Worm (Caenorhabditis elegans) whole organism, L4 larva: ENCODE data around the gene T28H10.1.
A peak's percentile ranks its signal among the peaks of the same experiment; 100 is the strongest.

ENCODE experiments used
- F26F4.8 ChIP-seq: fragments of 200-800 bp; sonication (Bioruptor generic); conservative IDR thresholded peaks from 2 replicates; pipeline ENCODE4 v1.3.6; 2022; ENCODE audit warnings: missing genetic modification characterization, missing compliant biosample characterization
- F44E2.7 ChIP-seq: fragments of 200-800 bp; sonication (Bioruptor generic); IDR thresholded peaks from 2 replicates; pipeline ENCODE4 v2.1.2; 2022; ENCODE audit warnings: missing genetic modification characterization, missing compliant biosample characterization
- R02D3.7 ChIP-seq: fragments of 150-350 bp; sonication (generic microtip); optimal IDR thresholded peaks from 3 replicates; lab custom pipeline; 2014; ENCODE audit warnings: missing biosample characterization, missing genetic modification characterization
- T20F7.1 ChIP-seq: fragments of 200-800 bp; sonication (Bioruptor generic); optimal IDR thresholded peaks from 2 replicates; lab custom pipeline; 2018; ENCODE audit warnings: mild to moderate bottlenecking, missing genetic modification characterization, missing compliant biosample characterization
- Y105C5A.15 ChIP-seq: fragments of 200-800 bp; sonication (Bioruptor generic); IDR thresholded peaks from 2 replicates; pipeline ENCODE4 v1.3.6; 2022; ENCODE audit warnings: missing genetic modification characterization, missing compliant biosample characterization
- aly-2 ChIP-seq: sonication (generic microtip); optimal IDR thresholded peaks from 2 replicates; lab custom pipeline; 2018; ENCODE audit warnings: missing biosample characterization, missing genetic modification characterization
- ama-1 ChIP-seq: fragments of 150-350 bp; optimal IDR thresholded peaks from 2 replicates; lab custom pipeline; 2014; ENCODE audit warnings: inconsistent platforms, mixed read lengths
- ceh-32 ChIP-seq: sonication (generic microtip); optimal IDR thresholded peaks from 2 replicates; lab custom pipeline; 2016; ENCODE audit warnings: mild to moderate bottlenecking, missing genetic modification characterization, missing compliant biosample characterization; ENCODE audit not compliant: poor library complexity
- ceh-62 ChIP-seq: sonication (generic microtip); optimal IDR thresholded peaks from 2 replicates; lab custom pipeline; 2017; ENCODE audit warnings: missing biosample characterization, missing genetic modification characterization
- ctbp-1 ChIP-seq: fragments of 200-800 bp; sonication (Bioruptor generic); IDR thresholded peaks from 2 replicates; pipeline ENCODE4 v1.3.6; 2022; ENCODE audit warnings: missing genetic modification reagents, missing genetic modification characterization, missing compliant biosample characterization
- daf-12 ChIP-seq: fragments of 150-350 bp; optimal IDR thresholded peaks from 2 replicates; lab custom pipeline; 2014; ENCODE audit warnings: missing biosample characterization, missing genetic modification reagents, missing genetic modification characterization
- daf-16 ChIP-seq, 3 experiments: sonication (generic microtip); optimal IDR thresholded peaks; 2 replicates each; lab custom pipeline; 2016 to 2017; ENCODE audit warnings: missing genetic modification characterization in 3 of 3, missing genetic modification reagents in 3 of 3, mild to moderate bottlenecking in 2 of 3, missing compliant biosample characterization in 2 of 3, missing biosample characterization in 1 of 3, moderate library complexity in 1 of 3
- daf-8 ChIP-seq: fragments of 200-800 bp; sonication (Bioruptor generic); IDR thresholded peaks from 2 replicates; pipeline ENCODE4 v1.3.6; 2022; ENCODE audit warnings: missing genetic modification characterization, missing compliant biosample characterization
- dmd-8 ChIP-seq: fragments of 200-800 bp; sonication (Bioruptor generic); IDR thresholded peaks from 2 replicates; pipeline ENCODE4 v1.3.6; 2022; ENCODE audit warnings: missing genetic modification characterization, missing compliant biosample characterization
- dpl-1 ChIP-seq: fragments of 150-350 bp; optimal IDR thresholded peaks from 2 replicates; lab custom pipeline; 2014; ENCODE audit warnings: missing biosample characterization, missing genetic modification reagents, missing genetic modification characterization
- duxl-1 ChIP-seq: sonication (generic microtip); optimal IDR thresholded peaks from 2 replicates; lab custom pipeline; 2016; ENCODE audit warnings: mild to moderate bottlenecking, missing genetic modification characterization, moderate library complexity, missing compliant biosample characterization; ENCODE audit not compliant: poor library complexity
- egl-27 ChIP-seq: sonication (generic microtip); optimal IDR thresholded peaks from 3 replicates; lab custom pipeline; 2017; ENCODE audit warnings: missing biosample characterization, missing genetic modification reagents, missing genetic modification characterization
- fkh-10 ChIP-seq: fragments of 150-350 bp; optimal IDR thresholded peaks from 2 replicates; lab custom pipeline; 2014; ENCODE audit warnings: missing biosample characterization, missing genetic modification reagents, missing genetic modification characterization
- hlh-30 ChIP-seq: sonication (generic microtip); optimal IDR thresholded peaks from 2 replicates; lab custom pipeline; 2017; ENCODE audit warnings: antibody characterized with exemption, mild to moderate bottlenecking, missing genetic modification characterization, missing compliant biosample characterization; ENCODE audit not compliant: insufficient read depth
- lin-15B ChIP-seq: fragments of 150-350 bp; sonication (generic microtip); optimal IDR thresholded peaks from 3 replicates; lab custom pipeline; 2014; ENCODE audit warnings: missing biosample characterization, missing genetic modification characterization
- lin-39 ChIP-seq: fragments of 150-350 bp; optimal IDR thresholded peaks from 2 replicates; lab custom pipeline; 2014; ENCODE audit warnings: missing biosample characterization, missing genetic modification reagents, missing genetic modification characterization
- lir-3 ChIP-seq: sonication (generic microtip); optimal IDR thresholded peaks from 2 replicates; lab custom pipeline; 2016; ENCODE audit warnings: mild to moderate bottlenecking, missing genetic modification characterization, missing compliant biosample characterization
- lsy-2 ChIP-seq, 2 experiments: fragments of 150-350 bp in 1 of 2; sonication (generic microtip) in 1 of 2; optimal IDR thresholded peaks; 2 replicates each; lab custom pipeline; 2014 to 2017; ENCODE audit warnings: missing biosample characterization in 2 of 2, missing genetic modification characterization in 2 of 2
- madf-5 ChIP-seq, 2 experiments: fragments of 200-800 bp; sonication (Bioruptor generic); IDR thresholded peaks; 2 replicates each; pipeline ENCODE4 v1.3.6; 2022; ENCODE audit warnings: missing compliant biosample characterization in 2 of 2, missing genetic modification characterization in 2 of 2
- madf-9 ChIP-seq: fragments of 200-800 bp; sonication (Bioruptor generic); conservative IDR thresholded peaks from 2 replicates; pipeline ENCODE4 v1.3.6; 2022; ENCODE audit warnings: missing genetic modification reagents, missing genetic modification characterization, missing compliant biosample characterization
- mdl-1 ChIP-seq, 2 experiments: fragments of 150-350 bp in 1 of 2; sonication (generic microtip) in 1 of 2; optimal IDR thresholded peaks; 2 replicates each; lab custom pipeline; 2014 to 2017; ENCODE audit warnings: missing biosample characterization in 2 of 2, missing genetic modification characterization in 2 of 2
- mdt-29 ChIP-seq: fragments of 200-800 bp; sonication (Bioruptor generic); IDR thresholded peaks from 2 replicates; pipeline ENCODE4 v1.3.6; 2022; ENCODE audit warnings: missing genetic modification reagents, missing genetic modification characterization, missing compliant biosample characterization
- mep-1 ChIP-seq: fragments of 150-350 bp; sonication (generic microtip); optimal IDR thresholded peaks from 3 replicates; lab custom pipeline; 2014; ENCODE audit warnings: missing biosample characterization, missing genetic modification characterization
- mes-2 ChIP-seq: sonication (generic microtip); optimal IDR thresholded peaks from 2 replicates; lab custom pipeline; 2016; ENCODE audit warnings: missing genotype, mild to moderate bottlenecking, missing genetic modification characterization, missing compliant biosample characterization; ENCODE audit not compliant: poor library complexity, severe bottlenecking
- nhr-10 ChIP-seq: fragments of 150-350 bp; optimal IDR thresholded peaks from 2 replicates; lab custom pipeline; 2014; ENCODE audit warnings: missing biosample characterization, missing genetic modification characterization
- nhr-11 ChIP-seq: fragments of 150-350 bp; optimal IDR thresholded peaks from 2 replicates; lab custom pipeline; 2014; ENCODE audit warnings: missing biosample characterization, missing genetic modification characterization
- nhr-111 ChIP-seq: fragments of 200-800 bp; sonication (Bioruptor generic); optimal IDR thresholded peaks from 2 replicates; lab custom pipeline; 2018; ENCODE audit warnings: mild to moderate bottlenecking, missing genetic modification characterization, missing compliant biosample characterization
- nhr-28 ChIP-seq: fragments of 150-350 bp; optimal IDR thresholded peaks from 2 replicates; lab custom pipeline; 2014; ENCODE audit warnings: missing biosample characterization, missing genetic modification characterization
- nhr-42 ChIP-seq: fragments of 200-800 bp; sonication (Bioruptor generic); IDR thresholded peaks from 2 replicates; pipeline ENCODE4 v1.3.6; 2022; ENCODE audit warnings: missing genetic modification characterization, missing compliant biosample characterization
- nhr-6 ChIP-seq: fragments of 150-350 bp; optimal IDR thresholded peaks from 2 replicates; lab custom pipeline; 2014; ENCODE audit warnings: missing biosample characterization, missing genetic modification characterization
- nhr-77 ChIP-seq: fragments of 150-350 bp; optimal IDR thresholded peaks from 2 replicates; lab custom pipeline; 2014; ENCODE audit warnings: missing biosample characterization, missing genetic modification characterization
- pha-4 ChIP-seq, 2 experiments: fragments of 150-350 bp in 1 of 2; fragments of 200-800 bp in 1 of 2; sonication (Bioruptor generic) in 1 of 2; IDR thresholded peaks in 1 of 2; optimal IDR thresholded peaks in 1 of 2; 2 replicates each; pipeline versions ENCODE4 v1.3.6 to Lab custom; 2014 to 2022; ENCODE audit warnings: missing genetic modification characterization in 2 of 2, missing genetic modification reagents in 2 of 2, missing biosample characterization in 1 of 2, missing compliant biosample characterization in 1 of 2
- set-16 ChIP-seq: fragments of 200-800 bp; sonication (Bioruptor generic); IDR thresholded peaks from 2 replicates; pipeline ENCODE4 v1.3.6; 2022; ENCODE audit warnings: missing genetic modification reagents, missing genetic modification characterization, missing compliant biosample characterization
- snpc-1.2 ChIP-seq: fragments of 200-800 bp; sonication (Bioruptor generic); IDR thresholded peaks from 2 replicates; pipeline ENCODE4 v1.3.6; 2022; ENCODE audit warnings: missing genetic modification reagents, missing genetic modification characterization, missing compliant biosample characterization
- spr-1 ChIP-seq: sonication (generic microtip); optimal IDR thresholded peaks from 2 replicates; lab custom pipeline; 2016; ENCODE audit warnings: mild to moderate bottlenecking, missing genetic modification characterization, missing compliant biosample characterization
- spr-3 ChIP-seq: fragments of 200-800 bp; sonication (Bioruptor generic); optimal IDR thresholded peaks from 2 replicates; lab custom pipeline; 2018; ENCODE audit warnings: mild to moderate bottlenecking, missing genetic modification characterization, missing compliant biosample characterization
- tag-97 ChIP-seq: fragments of 200-800 bp; sonication (Bioruptor generic); IDR thresholded peaks from 2 replicates; pipeline ENCODE4 v1.3.6; 2022; ENCODE audit warnings: missing genetic modification characterization, missing compliant biosample characterization
- zag-1 ChIP-seq: fragments of 150-350 bp; optimal IDR thresholded peaks from 2 replicates; lab custom pipeline; 2014; ENCODE audit warnings: missing biosample characterization, missing genetic modification characterization
- zfp-2 ChIP-seq: sonication (generic microtip); optimal IDR thresholded peaks from 2 replicates; lab custom pipeline; 2016; ENCODE audit warnings: mild to moderate bottlenecking, missing genetic modification characterization, missing compliant biosample characterization
- zip-2 ChIP-seq: fragments of 150-350 bp; optimal IDR thresholded peaks from 2 replicates; lab custom pipeline; 2014; ENCODE audit warnings: missing biosample characterization, missing genetic modification characterization
- ztf-7 ChIP-seq: fragments of 150-350 bp; optimal IDR thresholded peaks from 2 replicates; lab custom pipeline; 2014; ENCODE audit warnings: missing biosample characterization, missing genetic modification characterization

The T28H10.1 gene

ce11 chrV:12486934-12487333 is 16.7 kb upstream of the T28H10.1 start, which contains the start of gene inx-11:
Gene inx-11, plus strand, starts transcription at chrV:12487234.
- TF ChIP-seq pha-4 (GFP tag; IDR thresholded peaks at IDR 0.05; lab: Robert Waterston, UW), result no peak
- peak; percentile 19 for TF ChIP-seq pha-4 (tag; optimal IDR thresholded peaks at IDR 0.05; lab: Kevin White, UChicago)
- no peak for TF ChIP-seq lin-39 (tag; lab: Kevin White, UChicago)
- no peak for TF ChIP-seq nhr-11 (tag; lab: Kevin White, UChicago)

DNA sequence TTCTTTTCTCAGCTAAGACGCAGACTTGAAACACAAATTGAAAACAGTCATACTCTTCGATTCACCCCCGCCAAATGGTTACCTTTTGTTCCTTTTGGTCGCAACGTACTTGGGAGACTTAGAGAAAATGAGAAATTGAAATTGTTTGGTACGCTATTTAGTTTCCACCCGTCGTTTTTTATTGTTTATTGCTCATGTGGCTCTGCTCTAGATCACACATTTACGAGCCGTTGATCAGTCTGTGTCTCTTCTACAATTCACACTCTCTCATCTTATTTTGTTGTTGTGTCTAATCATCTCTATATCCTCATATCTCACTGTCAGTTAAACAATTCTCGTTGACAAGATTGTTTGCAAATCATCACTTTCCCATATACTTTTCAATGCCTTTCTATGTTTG is 15.6 kb upstream of the T28H10.1 start:
- no peak for TF ChIP-seq dmd-8 (GFP tag; lab: Robert Waterston, UW)
- TF ChIP-seq egl-27, result no peak
- TF ChIP-seq nhr-6 (tag; lab: Kevin White, UChicago), result peak; percentile 48
- peak; percentile 33 for TF ChIP-seq hlh-30 (tag; lab: Kevin White, UChicago)
- no peak for TF ChIP-seq aly-2 (tag; lab: Kevin White, UChicago)
- no peak for TF ChIP-seq dpl-1 (GFP tag; lab: Kevin White, UChicago)
- TF ChIP-seq T20F7.1, result no peak
- TF ChIP-seq daf-16 (GFP tag; optimal IDR thresholded peaks at IDR 0.05; lab: Kevin White, UChicago), result peak in 1 of 2 experiments; percentile 74
- no peak for TF ChIP-seq daf-16 (tag; optimal IDR thresholded peaks at IDR 0.05; lab: Kevin White, UChicago)

ce11 chrV:12491070-12491643 is 12.4 kb upstream of the T28H10.1 start:
- TF ChIP-seq F44E2.7 (GFP tag; lab: Robert Waterston, UW), result no peak
- TF ChIP-seq spr-3 (GFP tag; lab: Kevin White, UChicago), result peak; percentile 5
- TF ChIP-seq zag-1, result no peak
- no peak for TF ChIP-seq daf-12 (tag; lab: Kevin White, UChicago)
- no peak for TF ChIP-seq ctbp-1
- peak; percentile 90 for TF ChIP-seq mes-2 (tag; lab: Kevin White, UChicago)
- TF ChIP-seq madf-9, result no peak
- TF ChIP-seq zip-2, result peak; percentile 16
- no peak for TF ChIP-seq lir-3 (tag; lab: Kevin White, UChicago)
- peak; percentile 70 for TF ChIP-seq hlh-30 (tag; lab: Kevin White, UChicago)
- TF ChIP-seq snpc-1.2, result peak; percentile 90
- TF ChIP-seq R02D3.7, result no peak
- peak; percentile 79 for TF ChIP-seq spr-1 (tag; lab: Kevin White, UChicago)
- TF ChIP-seq mdt-29 (GFP tag; lab: Robert Waterston, UW), result peak; percentile 58; the same call in 1 of the 2 replicates
- no peak for TF ChIP-seq set-16 (GFP tag; lab: Robert Waterston, UW)
- peak; percentile 52 for TF ChIP-seq ztf-7 (tag; lab: Kevin White, UChicago)
- no peak for TF ChIP-seq ceh-62 (tag; lab: Kevin White, UChicago)
- peak; percentile 30 for TF ChIP-seq nhr-28
- no peak for TF ChIP-seq zfp-2 (tag; lab: Kevin White, UChicago)
- no peak for TF ChIP-seq fkh-10 (GFP tag; lab: Kevin White, UChicago)
- TF ChIP-seq duxl-1 (tag; lab: Kevin White, UChicago), result peak; percentile 89
- no peak for TF ChIP-seq ceh-32
- peak; percentile 31 to 47 for TF ChIP-seq mdl-1 (tag; optimal IDR thresholded peaks at IDR 0.05; lab: Kevin White, UChicago)
- no peak for TF ChIP-seq nhr-111 (GFP tag; lab: Kevin White, UChicago)
- no peak for TF ChIP-seq tag-97 (GFP tag; lab: Robert Waterston, UW)
- TF ChIP-seq T20F7.1, result peak; percentile 44
- no peak for TF ChIP-seq nhr-10 (tag; lab: Kevin White, UChicago)
- no peak for TF ChIP-seq madf-5 (GFP tag; IDR thresholded peaks at IDR 0.05; lab: Robert Waterston, UW)
- 0 out of 2 replicates have a peak, but pooled peaks have one; percentile 29 for TF ChIP-seq dmd-8 (GFP tag; lab: Robert Waterston, UW)
- TF ChIP-seq lsy-2 (tag; optimal IDR thresholded peaks at IDR 0.05; lab: Kevin White, UChicago), result peak in 1 of 2 experiments; percentile 68
- TF ChIP-seq daf-8 (GFP tag; lab: Robert Waterston, UW), result no peak
- TF ChIP-seq mep-1, result peak; percentile 84
- TF ChIP-seq nhr-42, result peak; percentile 75
- peak; percentile 24 for TF ChIP-seq nhr-77 (tag; lab: Kevin White, UChicago)
- no peak for TF ChIP-seq lin-15B (tag; lab: Kevin White, UChicago)
- peak; percentile 68 for TF ChIP-seq ama-1
- TF ChIP-seq F26F4.8 (GFP tag; lab: Robert Waterston, UW), result no peak
- no peak for TF ChIP-seq Y105C5A.15 (GFP tag; lab: Robert Waterston, UW)
